Worm (Caenorhabditis elegans): ENCODE measurements around the gene F28E10.1.

Gene F28E10.1

ce11 chrIV:4588408-4588807 lies 19.8 kb downstream of the F28E10.1 start:
- TF ChIP-seq fkh-2 (tag; optimal IDR thresholded peaks at IDR 0.05) (no peak), mml-1 (tag; optimal IDR thresholded peaks at IDR 0.05) (no peak), nhr-25 (tag; optimal IDR thresholded peaks at IDR 0.05) (no peak), eor-1 (tag; optimal IDR thresholded peaks at IDR 0.05) (no peak), hmg-11 (tag; optimal IDR thresholded peaks at IDR 0.05) (no peak), pha-4 (tag; optimal IDR thresholded peaks at IDR 0.05) (peak; percentile 62)

- TF ChIP-seq nhr-11 (tag; optimal IDR thresholded peaks at IDR 0.05) (no peak), ceh-9 (tag; optimal IDR thresholded peaks at IDR 0.05) (no peak), lin-39 (tag; optimal IDR thresholded peaks at IDR 0.05) (no peak), ceh-82 (tag; optimal IDR thresholded peaks at IDR 0.05) (no peak), nfya-1 (tag; optimal IDR thresholded peaks at IDR 0.05; ENCODE audit: insufficient read depth) (no peak), aly-2 (tag; optimal IDR thresholded peaks at IDR 0.05) (no peak), egl-27 (tag; optimal IDR thresholded peaks at IDR 0.05) (no peak), mml-1 (tag; optimal IDR thresholded peaks at IDR 0.05) (no peak), unc-62 (GFP tag; optimal IDR thresholded peaks at IDR 0.05) (no peak), egl-5 (tag; optimal IDR thresholded peaks at IDR 0.05) (no peak), nhr-67 (tag; optimal IDR thresholded peaks at IDR 0.05) (no peak), mdl-1 (tag; optimal IDR thresholded peaks at IDR 0.05) (no peak), daf-12 (tag; optimal IDR thresholded peaks at IDR 0.05) (no peak), elt-1 (tag; optimal IDR thresholded peaks at IDR 0.05) (no peak), ceh-16 (tag; optimal IDR thresholded peaks at IDR 0.05) (no peak), jun-1 (tag; optimal IDR thresholded peaks at IDR 0.05) (no peak), fos-1 (tag; optimal IDR thresholded peaks at IDR 0.05) (no peak), ceh-28 (tag; optimal IDR thresholded peaks at IDR 0.05) (no peak), ama-1 (optimal IDR thresholded peaks at IDR 0.05) (no peak), nhr-12 (tag; optimal IDR thresholded peaks at IDR 0.05) (no peak)
Observed at ce11 chrIV:4596824-4597223, 28.2 kb downstream of the F28E10.1 start, which contains the start of gene F19C7.3. TSS of gene F19C7.3 (plus strand) at chrIV:4597124.

- TF ChIP-seq egl-5 (tag; optimal IDR thresholded peaks at IDR 0.05) (no peak), nhr-77 (tag; optimal IDR thresholded peaks at IDR 0.05) (no peak), ceh-82 (tag; optimal IDR thresholded peaks at IDR 0.05) (no peak), ZK546.5 (tag; optimal IDR thresholded peaks at IDR 0.05) (no peak), elt-2 (tag; optimal IDR thresholded peaks at IDR 0.05) (peak; percentile 67), zag-1 (tag; optimal IDR thresholded peaks at IDR 0.05) (no peak), pqm-1 (tag; optimal IDR thresholded peaks at IDR 0.05) (peak; percentile 66)
Observed at ce11 chrIV:4599352-4600004, 30.8 kb downstream of the F28E10.1 start, which contains the start of gene F19C7.2. TSS of gene F19C7.2 (plus strand) at chrIV:4599954.

- TF ChIP-seq zag-1 (tag; optimal IDR thresholded peaks at IDR 0.05) (no peak), lin-15B (tag; optimal IDR thresholded peaks at IDR 0.05) (no peak), sea-2 (GFP tag; optimal IDR thresholded peaks at IDR 0.05) (no peak), ceh-9 (tag; optimal IDR thresholded peaks at IDR 0.05) (no peak), unc-39 (tag; optimal IDR thresholded peaks at IDR 0.05) (no peak), nhr-43 (tag; optimal IDR thresholded peaks at IDR 0.05; ENCODE audit: poor library complexity, severe bottlenecking) (no peak), fos-1 (tag; optimal IDR thresholded peaks at IDR 0.05) (no peak), hmg-11 (tag; optimal IDR thresholded peaks at IDR 0.05) (no peak), nhr-23 (tag; optimal IDR thresholded peaks at IDR 0.05) (no peak), ama-1 (optimal IDR thresholded peaks at IDR 0.05) (no peak), egl-27 (tag; optimal IDR thresholded peaks at IDR 0.05) (no peak)
Observed at ce11 chrIV:4602565-4602964, 33.9 kb downstream of the F28E10.1 start, which contains the start of gene F19C7.4. TSS of gene F19C7.4 (plus strand) at chrIV:4602865.

- no peak for TF ChIP-seq pha-4 (tag; optimal IDR thresholded peaks at IDR 0.05)
- TF ChIP-seq unc-39 (tag; optimal IDR thresholded peaks at IDR 0.05) = no peak
- no peak for TF ChIP-seq elt-1 (tag; optimal IDR thresholded peaks at IDR 0.05)
- TF ChIP-seq pqm-1 (tag; optimal IDR thresholded peaks at IDR 0.05) = peak; percentile 42
- no peak for TF ChIP-seq tbx-2 (tag; optimal IDR thresholded peaks at IDR 0.05)
- peak; percentile 73 for TF ChIP-seq elt-2 (tag; optimal IDR thresholded peaks at IDR 0.05)
- TF ChIP-seq unc-62 (GFP tag; optimal IDR thresholded peaks at IDR 0.05) = no peak
Observed at ce11 chrIV:4605608-4606007, 37.0 kb downstream of the F28E10.1 start, which contains the start of gene nspg-10. TSS of gene nspg-10 (plus strand) at chrIV:4605786.
